Worm (Caenorhabditis elegans) whole organism, L4/young adult: ENCODE results near the gene nhr-249.

ENCODE experiments used
- W03F9.2 ChIP-seq: fragments of 150-350 bp; optimal IDR thresholded peaks from 2 replicates; lab custom pipeline; 2014; ENCODE audit warnings: missing biosample characterization, missing genetic modification characterization
- dao-5 ChIP-seq: sonication (generic microtip); optimal IDR thresholded peaks from 2 replicates; lab custom pipeline; 2016; ENCODE audit warnings: missing genotype, missing genetic modification characterization, moderate library complexity, missing compliant biosample characterization

- TF ChIP-seq W03F9.2 (tag; lab: Kevin White, UChicago) (no peak), dao-5 (tag; lab: Kevin White, UChicago) (no peak)
Observed at ce11 chrIV:6937548-6937947, 34.8 kb downstream of the nhr-249 start, which contains the start of gene npr-12.
